Worm (Caenorhabditis elegans) whole organism, late embryonic: ENCODE results near the gene K09D9.3.

ENCODE experiments used
- C08G9.2 ChIP-seq: sonication (generic microtip); optimal IDR thresholded peaks from 2 replicates; lab custom pipeline; 2016; ENCODE audit warnings: mild to moderate bottlenecking, missing genetic modification characterization, moderate library complexity, missing compliant biosample characterization
- F13H6.1 ChIP-seq: sonication (generic microtip); optimal IDR thresholded peaks from 2 replicates; lab custom pipeline; 2016; ENCODE audit warnings: missing genetic modification characterization, missing compliant biosample characterization
- Y22D7AL.16 ChIP-seq: sonication (generic microtip); optimal IDR thresholded peaks from 2 replicates; lab custom pipeline; 2016; ENCODE audit warnings: missing genetic modification characterization, missing compliant biosample characterization
- ahr-1 ChIP-seq: sonication (generic microtip); optimal IDR thresholded peaks from 2 replicates; lab custom pipeline; 2016; ENCODE audit warnings: missing genetic modification characterization, missing compliant biosample characterization
- ama-1 ChIP-seq: fragments of 150-350 bp; optimal IDR thresholded peaks from 2 replicates; lab custom pipeline; 2014
- ceh-18 ChIP-seq: sonication (generic microtip); optimal IDR thresholded peaks from 2 replicates; lab custom pipeline; 2016; ENCODE audit warnings: missing genetic modification characterization, missing compliant biosample characterization
- ceh-30 ChIP-seq: fragments of 150-350 bp; optimal IDR thresholded peaks from 2 replicates; lab custom pipeline; 2014; ENCODE audit warnings: missing biosample characterization, missing genetic modification characterization
- ceh-31 ChIP-seq: sonication (generic microtip); optimal IDR thresholded peaks from 2 replicates; lab custom pipeline; 2016; ENCODE audit warnings: missing genetic modification characterization, missing compliant biosample characterization
- ceh-34 ChIP-seq: sonication (generic microtip); optimal IDR thresholded peaks from 2 replicates; lab custom pipeline; 2016; ENCODE audit warnings: mild to moderate bottlenecking, missing genetic modification characterization, missing compliant biosample characterization
- ceh-48 ChIP-seq: sonication (generic microtip); optimal IDR thresholded peaks from 2 replicates; lab custom pipeline; 2016; ENCODE audit warnings: missing genetic modification characterization, inconsistent platforms, missing compliant biosample characterization
- ceh-6 ChIP-seq: fragments of 200-800 bp; sonication (Bioruptor generic); optimal IDR thresholded peaks from 2 replicates; lab custom pipeline; 2018; ENCODE audit warnings: mild to moderate bottlenecking, missing genetic modification characterization, missing compliant biosample characterization
- ceh-9 ChIP-seq: sonication (generic microtip); optimal IDR thresholded peaks from 2 replicates; lab custom pipeline; 2016; ENCODE audit warnings: mild to moderate bottlenecking, missing genetic modification characterization, inconsistent platforms, missing compliant biosample characterization
- che-1 ChIP-seq: sonication (generic microtip); optimal IDR thresholded peaks from 2 replicates; lab custom pipeline; 2016; ENCODE audit warnings: mild to moderate bottlenecking, missing genetic modification characterization, missing compliant biosample characterization
- dmd-4 ChIP-seq: sonication (generic microtip); optimal IDR thresholded peaks from 2 replicates; lab custom pipeline; 2016; ENCODE audit warnings: borderline replicate concordance, missing genetic modification characterization, missing compliant biosample characterization
- elt-2 ChIP-seq: sonication (generic microtip); optimal IDR thresholded peaks from 2 replicates; lab custom pipeline; 2016; ENCODE audit warnings: missing genetic modification reagents, missing genetic modification characterization, missing compliant biosample characterization
- elt-4 ChIP-seq: sonication (generic microtip); optimal IDR thresholded peaks from 2 replicates; lab custom pipeline; 2016; ENCODE audit warnings: missing genetic modification characterization, missing compliant biosample characterization
- ets-4 ChIP-seq: sonication (generic microtip); optimal IDR thresholded peaks from 2 replicates; lab custom pipeline; 2016; ENCODE audit warnings: missing genetic modification characterization, missing compliant biosample characterization
- eyg-1 ChIP-seq: sonication (generic microtip); optimal IDR thresholded peaks from 2 replicates; lab custom pipeline; 2016; ENCODE audit warnings: missing genotype, missing genetic modification characterization, missing compliant biosample characterization
- fax-1 ChIP-seq: sonication (generic microtip); optimal IDR thresholded peaks from 2 replicates; lab custom pipeline; 2016; ENCODE audit warnings: missing genotype, missing genetic modification characterization, missing compliant biosample characterization
- fkh-6 ChIP-seq: sonication (generic microtip); optimal IDR thresholded peaks from 2 replicates; lab custom pipeline; 2016; ENCODE audit warnings: missing genetic modification characterization, missing compliant biosample characterization
- hlh-30 ChIP-seq: sonication (generic microtip); optimal IDR thresholded peaks from 2 replicates; lab custom pipeline; 2017; ENCODE audit warnings: antibody characterized with exemption, missing genetic modification characterization, missing compliant biosample characterization; ENCODE audit not compliant: insufficient read depth
- hlh-6 ChIP-seq: sonication (generic microtip); optimal IDR thresholded peaks from 2 replicates; lab custom pipeline; 2016; ENCODE audit warnings: missing genotype, missing genetic modification characterization, missing compliant biosample characterization
- hlh-8 ChIP-seq: sonication (generic microtip); optimal IDR thresholded peaks from 2 replicates; lab custom pipeline; 2016; ENCODE audit warnings: missing genotype, missing genetic modification characterization, missing compliant biosample characterization
- lin-11 ChIP-seq: fragments of 200-800 bp; sonication (Bioruptor generic); optimal IDR thresholded peaks from 2 replicates; lab custom pipeline; 2018; ENCODE audit warnings: mild to moderate bottlenecking, missing genetic modification characterization, missing compliant biosample characterization
- madf-2 ChIP-seq: sonication (generic microtip); optimal IDR thresholded peaks from 2 replicates; lab custom pipeline; 2017; ENCODE audit warnings: missing genetic modification characterization, missing compliant biosample characterization
- mec-3 ChIP-seq: sonication (generic microtip); optimal IDR thresholded peaks from 2 replicates; lab custom pipeline; 2016; ENCODE audit warnings: borderline replicate concordance, missing genetic modification characterization, missing compliant biosample characterization
- nhr-232 ChIP-seq: sonication (generic microtip); optimal IDR thresholded peaks from 2 replicates; lab custom pipeline; 2016; ENCODE audit warnings: missing genetic modification characterization, missing compliant biosample characterization
- npax-4 ChIP-seq: sonication (generic microtip); optimal IDR thresholded peaks from 2 replicates; lab custom pipeline; 2016; ENCODE audit warnings: missing genetic modification characterization, missing compliant biosample characterization
- pag-3 ChIP-seq: sonication (generic microtip); optimal IDR thresholded peaks from 2 replicates; lab custom pipeline; 2016; ENCODE audit warnings: missing compliant biosample characterization, missing genetic modification characterization, borderline replicate concordance
- pros-1 ChIP-seq: fragments of 150-350 bp; optimal IDR thresholded peaks from 2 replicates; lab custom pipeline; 2014; ENCODE audit warnings: missing biosample characterization, missing genetic modification reagents, missing genetic modification characterization
- rnt-1 ChIP-seq: sonication (generic microtip); optimal IDR thresholded peaks from 2 replicates; lab custom pipeline; 2016; ENCODE audit warnings: missing genetic modification characterization, missing compliant biosample characterization
- sox-2 ChIP-seq: fragments of 200-800 bp; sonication (Bioruptor generic); IDR thresholded peaks from 2 replicates; pipeline ENCODE4 v1.3.6; 2022; ENCODE audit warnings: missing genetic modification reagents, missing genetic modification characterization, missing compliant biosample characterization
- sox-4 ChIP-seq: sonication (generic microtip); optimal IDR thresholded peaks from 2 replicates; lab custom pipeline; 2017; ENCODE audit warnings: mild to moderate bottlenecking, missing genetic modification characterization, inconsistent platforms, missing compliant biosample characterization
- syd-9 ChIP-seq: sonication (generic microtip); optimal IDR thresholded peaks from 2 replicates; lab custom pipeline; 2016; ENCODE audit warnings: mild to moderate bottlenecking, missing genetic modification characterization, moderate library complexity, missing compliant biosample characterization
- tbx-2 ChIP-seq: sonication (generic microtip); optimal IDR thresholded peaks from 2 replicates; lab custom pipeline; 2016; ENCODE audit warnings: missing genetic modification characterization, missing compliant biosample characterization
- tbx-7 ChIP-seq: sonication (generic microtip); optimal IDR thresholded peaks from 2 replicates; lab custom pipeline; 2016; ENCODE audit warnings: missing genotype, missing genetic modification characterization, missing compliant biosample characterization
- unc-3 ChIP-seq, 2 experiments: fragments of 200-800 bp in 1 of 2; sonication (Bioruptor generic) in 1 of 2; sonication (generic microtip) in 1 of 2; conservative IDR thresholded peaks in 1 of 2; optimal IDR thresholded peaks in 1 of 2; 2 replicates each; pipeline versions ENCODE4 v1.3.6 to Lab custom; 2016 to 2022; ENCODE audit warnings: missing compliant biosample characterization in 2 of 2, missing genetic modification characterization in 2 of 2, missing genetic modification reagents in 1 of 2
- unc-42 ChIP-seq: sonication (generic microtip); optimal IDR thresholded peaks from 2 replicates; lab custom pipeline; 2016; ENCODE audit warnings: missing genotype, missing genetic modification characterization, missing compliant biosample characterization
- unc-86 ChIP-seq: sonication (generic microtip); optimal IDR thresholded peaks from 2 replicates; lab custom pipeline; 2016; ENCODE audit warnings: missing genetic modification characterization, missing compliant biosample characterization

K09D9.3 gene

DNA sequence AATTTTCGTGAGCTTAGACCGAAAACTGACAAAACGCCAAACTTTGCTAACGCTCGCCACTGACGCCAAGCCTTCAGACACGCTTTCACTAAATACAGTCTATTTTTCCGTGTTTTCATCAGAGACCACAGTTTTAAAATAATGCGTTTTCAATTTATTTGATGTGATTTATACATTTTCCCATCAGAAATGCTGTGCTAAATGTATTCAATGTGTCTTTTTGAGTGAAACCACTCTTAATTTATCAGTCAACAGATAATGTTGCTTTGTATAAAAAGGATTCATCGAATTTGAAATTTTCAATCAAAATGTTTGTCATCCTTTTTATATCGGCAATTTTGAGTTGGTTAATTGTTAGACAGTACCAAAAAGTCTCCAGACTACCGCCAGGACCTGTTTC is 12.0 kb downstream of the K09D9.3 start, which contains the start of gene cyp-35A4:
TSS of gene cyp-35A4 (plus strand) at position 301 of the 400 bp plus-strand sequence.
- TF ChIP-seq npax-4, result no peak
- no peak for TF ChIP-seq pag-3 (tag; lab: Kevin White, UChicago)
- TF ChIP-seq ceh-31 (tag; lab: Kevin White, UChicago), result no peak
- TF ChIP-seq pros-1 (tag; lab: Kevin White, UChicago), result no peak
- no peak for TF ChIP-seq ceh-18 (tag; lab: Kevin White, UChicago)
- TF ChIP-seq rnt-1 (tag; lab: Kevin White, UChicago), result no peak
- TF ChIP-seq unc-86 (tag; lab: Kevin White, UChicago), result no peak
- no peak for TF ChIP-seq eyg-1 (tag; lab: Kevin White, UChicago)
- no peak for TF ChIP-seq sox-4
- TF ChIP-seq elt-4 (tag; lab: Kevin White, UChicago), result no peak
- no peak for TF ChIP-seq ceh-9
- no peak for TF ChIP-seq che-1 (tag; lab: Kevin White, UChicago)
- no peak for TF ChIP-seq Y22D7AL.16
- TF ChIP-seq mec-3 (tag; lab: Kevin White, UChicago), result no peak
- no peak for TF ChIP-seq F13H6.1 (tag; lab: Kevin White, UChicago)
- no peak for TF ChIP-seq fkh-6
- TF ChIP-seq tbx-2, result no peak
- no peak for TF ChIP-seq madf-2
- no peak for TF ChIP-seq syd-9 (tag; lab: Kevin White, UChicago)

DNA sequence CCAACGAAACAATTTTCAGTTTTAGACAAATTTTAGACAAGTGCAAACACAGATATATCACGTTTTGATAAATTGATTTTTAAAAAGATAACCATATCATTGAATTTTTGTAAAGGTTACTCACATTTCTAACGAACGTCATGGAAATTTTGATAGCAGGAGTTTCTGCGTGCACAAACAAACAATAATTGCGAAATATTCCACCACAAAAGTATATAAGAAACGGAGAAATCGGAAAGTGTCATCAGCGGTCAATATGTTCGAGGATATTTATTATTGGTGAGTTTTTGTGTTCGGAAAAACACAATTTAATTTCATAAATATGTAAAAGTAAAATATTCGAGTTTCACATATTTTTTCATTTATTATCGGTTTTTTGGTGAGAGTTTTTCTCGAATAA is 15.0 kb downstream of the K09D9.3 start, which contains the start of gene C49G7.7:
TSS of gene C49G7.7 (plus strand) at position 174 of the 400 bp plus-strand sequence.
- no peak for TF ChIP-seq sox-2 (GFP tag; lab: Robert Waterston, UW)
- TF ChIP-seq ceh-6 (GFP tag; lab: Kevin White, UChicago), result no peak
- no peak for TF ChIP-seq Y22D7AL.16
- no peak for TF ChIP-seq ceh-30
- no peak for TF ChIP-seq hlh-6 (tag; lab: Kevin White, UChicago)
- TF ChIP-seq ceh-9, result no peak
- no peak for TF ChIP-seq pag-3 (tag; lab: Kevin White, UChicago)
- no peak for TF ChIP-seq fax-1
- TF ChIP-seq nhr-232, result no peak
- TF ChIP-seq dmd-4 (tag; lab: Kevin White, UChicago), result no peak
- TF ChIP-seq hlh-30 (tag; lab: Kevin White, UChicago), result no peak
- no peak for TF ChIP-seq unc-86 (tag; lab: Kevin White, UChicago)
- no peak for TF ChIP-seq lin-11 (tag; lab: Kevin White, UChicago)
- no peak for TF ChIP-seq unc-3 (GFP tag; conservative IDR thresholded peaks at IDR 0.05; lab: Robert Waterston, UW)
- no peak for TF ChIP-seq unc-3 (tag; optimal IDR thresholded peaks at IDR 0.05; lab: Kevin White, UChicago)

- TF ChIP-seq unc-3 (GFP tag; conservative IDR thresholded peaks at IDR 0.05; lab: Robert Waterston, UW) (no peak), unc-3 (tag; optimal IDR thresholded peaks at IDR 0.05; lab: Kevin White, UChicago) (no peak), sox-2 (GFP tag; lab: Robert Waterston, UW) (no peak), hlh-30 (tag; lab: Kevin White, UChicago) (no peak), elt-4 (tag; lab: Kevin White, UChicago) (no peak), ets-4 (tag; lab: Kevin White, UChicago) (no peak), ahr-1 (tag; lab: Kevin White, UChicago) (no peak), ama-1 (lab: Kevin White, UChicago) (no peak), C08G9.2 (tag; lab: Kevin White, UChicago) (no peak), ceh-34 (tag; lab: Kevin White, UChicago) (no peak), tbx-7 (tag; lab: Kevin White, UChicago) (no peak), ceh-48 (tag; lab: Kevin White, UChicago) (no peak), tbx-2 (no peak), elt-2 (tag; lab: Kevin White, UChicago) (no peak), hlh-8 (no peak), pros-1 (tag; lab: Kevin White, UChicago) (no peak), lin-11 (tag; lab: Kevin White, UChicago) (no peak), unc-42 (no peak)
Observed at ce11 chrV:4035811-4036210, 16.5 kb downstream of the K09D9.3 start, which contains the start of gene C49G7.13. TSS of gene C49G7.13 (plus strand) at chrV:4036111.
